Worm (Caenorhabditis elegans) whole organism, L4 larva: ENCODE results near the gene let-418.
A peak's percentile ranks its signal among the peaks of the same experiment; 100 is the strongest.

Experiments
- F37D6.2 ChIP-seq: sonication (generic microtip); optimal IDR thresholded peaks from 2 replicates; lab custom pipeline; 2016; ENCODE audit warnings: mild to moderate bottlenecking, missing genetic modification characterization, missing compliant biosample characterization
- T26A8.4 ChIP-seq: fragments of 200-800 bp; sonication (Bioruptor generic); IDR thresholded peaks from 2 replicates; pipeline ENCODE4 v1.3.6; 2022; ENCODE audit warnings: missing genetic modification characterization, missing compliant biosample characterization
- Y105C5A.15 ChIP-seq: fragments of 200-800 bp; sonication (Bioruptor generic); IDR thresholded peaks from 2 replicates; pipeline ENCODE4 v1.3.6; 2022; ENCODE audit warnings: missing genetic modification characterization, missing compliant biosample characterization
- Y5F2A.4 ChIP-seq: fragments of 200-800 bp; sonication (Bioruptor generic); optimal IDR thresholded peaks from 2 replicates; lab custom pipeline; 2018; ENCODE audit warnings: mild to moderate bottlenecking, missing genetic modification characterization, missing compliant biosample characterization
- Y75B8A.6 ChIP-seq: fragments of 200-800 bp; sonication (Bioruptor generic); IDR thresholded peaks from 2 replicates; pipeline ENCODE4 v1.3.6; 2022; ENCODE audit warnings: missing genetic modification reagents, missing genetic modification characterization, missing compliant biosample characterization
- ZK546.5 ChIP-seq, 2 experiments: sonication (generic microtip); optimal IDR thresholded peaks; 2 replicates each; lab custom pipeline; 2017; ENCODE audit warnings: missing biosample characterization in 2 of 2, missing genetic modification characterization in 2 of 2
- aha-1 ChIP-seq: fragments of 150-350 bp; peaks from one replicate; lab custom pipeline; 2014; ENCODE audit warnings: missing biosample characterization, missing genetic modification characterization
- ama-1 ChIP-seq: fragments of 150-350 bp; optimal IDR thresholded peaks from 2 replicates; lab custom pipeline; 2014; ENCODE audit warnings: inconsistent platforms, mixed read lengths
- arid-1 ChIP-seq: fragments of 200-800 bp; sonication (Bioruptor generic); conservative IDR thresholded peaks from 2 replicates; pipeline ENCODE4 v1.3.6; 2022; ENCODE audit warnings: missing genetic modification reagents, missing genetic modification characterization, missing compliant biosample characterization
- attf-4 ChIP-seq: sonication (generic microtip); optimal IDR thresholded peaks from 3 replicates; lab custom pipeline; 2017; ENCODE audit warnings: missing biosample characterization, missing genetic modification characterization
- ceh-20 ChIP-seq: fragments of 200-800 bp; sonication (Bioruptor generic); IDR thresholded peaks from 2 replicates; pipeline ENCODE4 v1.3.6; 2022; ENCODE audit warnings: missing genetic modification reagents, missing genetic modification characterization, missing compliant biosample characterization
- ceh-32 ChIP-seq: sonication (generic microtip); optimal IDR thresholded peaks from 2 replicates; lab custom pipeline; 2016; ENCODE audit warnings: mild to moderate bottlenecking, missing genetic modification characterization, missing compliant biosample characterization; ENCODE audit not compliant: poor library complexity
- ceh-44 ChIP-seq: fragments of 200-800 bp; sonication (Bioruptor generic); IDR thresholded peaks from 2 replicates; pipeline ENCODE4 v1.3.6; 2022; ENCODE audit warnings: missing genetic modification reagents, missing genetic modification characterization, missing compliant biosample characterization
- daf-12 ChIP-seq: fragments of 150-350 bp; optimal IDR thresholded peaks from 2 replicates; lab custom pipeline; 2014; ENCODE audit warnings: missing biosample characterization, missing genetic modification reagents, missing genetic modification characterization
- dmd-8 ChIP-seq: fragments of 200-800 bp; sonication (Bioruptor generic); IDR thresholded peaks from 2 replicates; pipeline ENCODE4 v1.3.6; 2022; ENCODE audit warnings: missing genetic modification characterization, missing compliant biosample characterization
- dmd-9 ChIP-seq: fragments of 200-800 bp; sonication (Bioruptor generic); IDR thresholded peaks from 2 replicates; pipeline ENCODE4 v1.3.6; 2022; ENCODE audit warnings: missing genetic modification reagents, missing genetic modification characterization, missing compliant biosample characterization
- dve-1 ChIP-seq: sonication (generic microtip); optimal IDR thresholded peaks from 2 replicates; lab custom pipeline; 2017; ENCODE audit warnings: antibody characterized with exemption, mild to moderate bottlenecking, missing genetic modification characterization, missing compliant biosample characterization; ENCODE audit not compliant: insufficient read depth
- hlh-11 ChIP-seq: fragments of 200-800 bp; sonication (Bioruptor generic); optimal IDR thresholded peaks from 2 replicates; lab custom pipeline; 2018; ENCODE audit warnings: mild to moderate bottlenecking, missing genetic modification characterization, missing compliant biosample characterization
- hlh-30 ChIP-seq: sonication (generic microtip); optimal IDR thresholded peaks from 2 replicates; lab custom pipeline; 2017; ENCODE audit warnings: antibody characterized with exemption, mild to moderate bottlenecking, missing genetic modification characterization, missing compliant biosample characterization; ENCODE audit not compliant: insufficient read depth
- jun-1 ChIP-seq: fragments of 150-350 bp; optimal IDR thresholded peaks from 2 replicates; lab custom pipeline; 2014; ENCODE audit warnings: missing biosample characterization, missing genetic modification reagents, missing genetic modification characterization
- lim-7 ChIP-seq: fragments of 200-800 bp; sonication (Bioruptor generic); IDR thresholded peaks from 2 replicates; pipeline ENCODE4 v1.3.6; 2022; ENCODE audit warnings: missing genetic modification characterization, missing compliant biosample characterization
- lin-13 ChIP-seq: fragments of 150-350 bp; optimal IDR thresholded peaks from 2 replicates; lab custom pipeline; 2014; ENCODE audit warnings: missing biosample characterization, missing genetic modification reagents, missing genetic modification characterization
- lin-15B ChIP-seq: fragments of 150-350 bp; sonication (generic microtip); optimal IDR thresholded peaks from 3 replicates; lab custom pipeline; 2014; ENCODE audit warnings: missing biosample characterization, missing genetic modification characterization
- lin-38 ChIP-seq: fragments of 200-800 bp; sonication (Bioruptor generic); IDR thresholded peaks from 2 replicates; pipeline ENCODE4 v1.3.6; 2022; ENCODE audit warnings: missing genetic modification reagents, missing genetic modification characterization, missing compliant biosample characterization
- lir-3 ChIP-seq: sonication (generic microtip); optimal IDR thresholded peaks from 2 replicates; lab custom pipeline; 2016; ENCODE audit warnings: mild to moderate bottlenecking, missing genetic modification characterization, missing compliant biosample characterization
- mep-1 ChIP-seq: fragments of 150-350 bp; sonication (generic microtip); optimal IDR thresholded peaks from 3 replicates; lab custom pipeline; 2014; ENCODE audit warnings: missing biosample characterization, missing genetic modification characterization
- nhr-11 ChIP-seq: fragments of 150-350 bp; optimal IDR thresholded peaks from 2 replicates; lab custom pipeline; 2014; ENCODE audit warnings: missing biosample characterization, missing genetic modification characterization
- nhr-111 ChIP-seq: fragments of 200-800 bp; sonication (Bioruptor generic); optimal IDR thresholded peaks from 2 replicates; lab custom pipeline; 2018; ENCODE audit warnings: mild to moderate bottlenecking, missing genetic modification characterization, missing compliant biosample characterization
- nhr-28 ChIP-seq: fragments of 150-350 bp; optimal IDR thresholded peaks from 2 replicates; lab custom pipeline; 2014; ENCODE audit warnings: missing biosample characterization, missing genetic modification characterization
- rbr-2 ChIP-seq: sonication (generic microtip); optimal IDR thresholded peaks from 2 replicates; lab custom pipeline; 2016; ENCODE audit warnings: missing genotype, missing genetic modification characterization, missing compliant biosample characterization
- saeg-2 ChIP-seq: fragments of 200-800 bp; sonication (Bioruptor generic); IDR thresholded peaks from 2 replicates; pipeline ENCODE4 v1.3.6; 2022; ENCODE audit warnings: missing genetic modification reagents, missing genetic modification characterization, missing compliant biosample characterization
- snpc-1.2 ChIP-seq: fragments of 200-800 bp; sonication (Bioruptor generic); IDR thresholded peaks from 2 replicates; pipeline ENCODE4 v1.3.6; 2022; ENCODE audit warnings: missing genetic modification reagents, missing genetic modification characterization, missing compliant biosample characterization
- snpc-4 ChIP-seq: fragments of 150-350 bp; optimal IDR thresholded peaks from 2 replicates; lab custom pipeline; 2014; ENCODE audit warnings: missing biosample characterization, missing genetic modification characterization
- spr-3 ChIP-seq: fragments of 200-800 bp; sonication (Bioruptor generic); optimal IDR thresholded peaks from 2 replicates; lab custom pipeline; 2018; ENCODE audit warnings: mild to moderate bottlenecking, missing genetic modification characterization, missing compliant biosample characterization
- unc-130 ChIP-seq: sonication (generic microtip); optimal IDR thresholded peaks from 2 replicates; lab custom pipeline; 2016; ENCODE audit warnings: missing genetic modification reagents, missing genetic modification characterization, missing compliant biosample characterization
- unc-39 ChIP-seq: sonication (generic microtip); optimal IDR thresholded peaks from 2 replicates; lab custom pipeline; 2017; ENCODE audit warnings: missing biosample characterization, missing genetic modification characterization
- unc-62 ChIP-seq, 3 experiments: fragments of 150-350 bp in 1 of 3; sonication (generic microtip); optimal IDR thresholded peaks in 2 of 3; peaks in 1 of 3; 1 replicate in 1 of 3; 2 replicates in 2 of 3; lab custom pipeline; 2014 to 2017; ENCODE audit warnings: missing biosample characterization in 3 of 3, missing genetic modification characterization in 3 of 3, missing genetic modification reagents in 3 of 3, missing genotype in 1 of 3
- zag-1 ChIP-seq: fragments of 150-350 bp; optimal IDR thresholded peaks from 2 replicates; lab custom pipeline; 2014; ENCODE audit warnings: missing biosample characterization, missing genetic modification characterization
- ztf-7 ChIP-seq: fragments of 150-350 bp; optimal IDR thresholded peaks from 2 replicates; lab custom pipeline; 2014; ENCODE audit warnings: missing biosample characterization, missing genetic modification characterization

Gene let-418

DNA sequence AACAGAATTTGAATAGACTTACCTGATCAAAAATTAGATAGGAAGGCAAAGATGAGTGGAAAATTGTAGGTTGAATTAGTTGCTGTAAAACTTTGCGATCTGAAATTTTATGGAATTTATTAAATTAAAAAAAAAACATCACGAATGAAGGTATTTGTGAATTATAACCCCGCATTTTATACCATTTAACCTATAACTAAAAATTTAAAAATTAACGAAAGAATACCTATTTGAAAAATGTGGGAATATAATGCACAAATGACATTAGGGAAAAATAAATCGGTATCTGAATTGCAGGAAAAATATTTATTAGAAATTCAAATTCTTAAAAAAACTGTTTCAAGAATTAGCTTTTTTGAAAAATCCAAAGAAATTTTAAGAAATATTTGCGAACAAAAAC lies 42.6 kb downstream of the let-418 start, which contains the start of gene F26F12.4:
Gene F26F12.4, minus strand, starts transcription at position 101 of the 400 bp plus-strand sequence.
- TF ChIP-seq lin-38 (GFP tag; lab: Robert Waterston, UW) (no peak), mep-1 (no peak), nhr-28 (tag; lab: Kevin White, UChicago) (no peak), snpc-1.2 (GFP tag; lab: Robert Waterston, UW) (no peak), arid-1 (no peak), daf-12 (tag; lab: Kevin White, UChicago) (no peak), jun-1 (tag; lab: Kevin White, UChicago) (no peak), Y75B8A.6 (GFP tag; lab: Robert Waterston, UW) (no peak), ama-1 (lab: Kevin White, UChicago) (no peak), Y105C5A.15 (GFP tag; lab: Robert Waterston, UW) (no peak), nhr-11 (tag; lab: Kevin White, UChicago) (no peak)
- TF ChIP-seq, all 104 proteins: peak for 0

- TF ChIP-seq spr-3 (GFP tag; lab: Kevin White, UChicago) (no peak), ZK546.5 (tag; optimal IDR thresholded peaks at IDR 0.05; lab: Kevin White, UChicago) (no peak), zag-1 (tag; lab: Kevin White, UChicago) (no peak), Y5F2A.4 (GFP tag; lab: Kevin White, UChicago) (no peak), dve-1 (tag; lab: Kevin White, UChicago) (no peak), F37D6.2 (tag; lab: Kevin White, UChicago) (no peak), ztf-7 (tag; lab: Kevin White, UChicago) (no peak), lim-7 (GFP tag; lab: Robert Waterston, UW) (no peak), dmd-9 (GFP tag; lab: Robert Waterston, UW) (no peak), lin-13 (GFP tag; lab: Kevin White, UChicago) (no peak), lir-3 (no peak), snpc-4 (tag; lab: Kevin White, UChicago) (no peak), ceh-20 (GFP tag; lab: Robert Waterston, UW) (no peak), attf-4 (tag; lab: Kevin White, UChicago) (no peak), unc-130 (GFP tag; lab: Kevin White, UChicago) (no peak), dmd-8 (GFP tag; lab: Robert Waterston, UW) (no peak)
- TF ChIP-seq, all 104 proteins: peak for 0
Observed at ce11 chrV:5871759-5872158, 45.1 kb downstream of the let-418 start, which contains the start of gene C02G6.2. Gene C02G6.2, plus strand, starts transcription at chrV:5872059.

DNA sequence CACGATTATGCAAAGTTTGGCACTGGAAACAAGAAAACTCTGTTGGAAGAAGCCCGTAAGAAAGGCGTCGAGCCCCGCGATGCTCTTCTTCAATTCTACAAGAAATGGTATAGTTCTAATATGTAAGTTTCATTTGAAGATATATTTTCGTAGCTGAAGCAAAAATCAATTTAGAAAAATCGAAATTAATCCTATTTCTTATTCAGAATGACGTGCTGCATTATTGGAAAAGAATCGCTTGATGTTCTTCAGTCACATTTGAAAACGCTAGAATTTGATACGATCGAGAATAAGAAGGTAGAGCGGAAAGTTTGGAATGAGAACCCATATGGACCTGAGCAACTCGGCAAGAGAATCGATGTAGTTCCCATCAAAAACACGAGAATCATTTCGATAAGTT lies 50.3 kb downstream of the let-418 start:
- TF ChIP-seq hlh-11 (no peak), hlh-30 (no peak), lin-13 (GFP tag; lab: Kevin White, UChicago) (no peak), F37D6.2 (tag; lab: Kevin White, UChicago) (no peak), T26A8.4 (no peak), nhr-111 (GFP tag; lab: Kevin White, UChicago) (no peak), lin-15B (tag; lab: Kevin White, UChicago) (no peak), saeg-2 (GFP tag; lab: Robert Waterston, UW) (no peak), aha-1 (tag; lab: Kevin White, UChicago) (peak; percentile 27), unc-62 (GFP tag; optimal IDR thresholded peaks at IDR 0.05 in 1 of 2; lab: Kevin White, UChicago) (peak in 1 of 2 experiments; percentile 90), unc-62 (tag; optimal IDR thresholded peaks at IDR 0.05; lab: Kevin White, UChicago) (no peak), rbr-2 (no peak), unc-39 (tag; lab: Kevin White, UChicago) (no peak), ceh-32 (tag; lab: Kevin White, UChicago) (no peak), ceh-44 (GFP tag; lab: Robert Waterston, UW) (no peak)
